Worm (Caenorhabditis elegans) whole organism, mixed stage, embryonic: Measurements from ENCODE around the gene F53F1.6.

Source experiments
- blmp-1 ChIP-seq: fragments of 150-350 bp; optimal IDR thresholded peaks from 2 replicates; lab custom pipeline; 2014; ENCODE audit warnings: missing biosample characterization, missing genetic modification characterization
- ceh-39 ChIP-seq: fragments of 150-350 bp; optimal IDR thresholded peaks from 2 replicates; lab custom pipeline; 2014; ENCODE audit warnings: missing biosample characterization, missing genetic modification characterization
- ceh-43 ChIP-seq: fragments of 200-800 bp; sonication (Bioruptor generic); optimal IDR thresholded peaks from 2 replicates; lab custom pipeline; 2018; ENCODE audit warnings: mild to moderate bottlenecking, missing genetic modification characterization, moderate library complexity, missing compliant biosample characterization
- ces-1 ChIP-seq: fragments of 150-350 bp; optimal IDR thresholded peaks from 2 replicates; lab custom pipeline; 2014; ENCODE audit warnings: missing biosample characterization, missing genetic modification reagents, missing genetic modification characterization
- cnd-1 ChIP-seq: fragments of 200-800 bp; sonication (Bioruptor generic); optimal IDR thresholded peaks from 2 replicates; lab custom pipeline; 2018; ENCODE audit warnings: mild to moderate bottlenecking, missing genetic modification characterization, missing compliant biosample characterization
- drap-1 ChIP-seq: fragments of 200-800 bp; sonication (Bioruptor generic); optimal IDR thresholded peaks from 3 replicates; lab custom pipeline; 2018; ENCODE audit warnings: mild to moderate bottlenecking, missing genetic modification characterization, missing compliant biosample characterization
- elt-1 ChIP-seq: sonication (generic microtip); optimal IDR thresholded peaks from 2 replicates; lab custom pipeline; 2017; ENCODE audit warnings: missing genetic modification characterization, mild to moderate bottlenecking, missing compliant biosample characterization, antibody characterized with exemption, moderate library complexity, borderline replicate concordance; ENCODE audit not compliant: insufficient read depth
- flh-1 ChIP-seq: fragments of 200-800 bp; sonication (Bioruptor generic); optimal IDR thresholded peaks from 2 replicates; lab custom pipeline; 2018; ENCODE audit warnings: mild to moderate bottlenecking, missing genetic modification characterization, moderate library complexity, missing compliant biosample characterization
- lin-32 ChIP-seq: fragments of 200-800 bp; sonication (Bioruptor generic); optimal IDR thresholded peaks from 2 replicates; lab custom pipeline; 2018; ENCODE audit warnings: mild to moderate bottlenecking, missing genetic modification characterization, missing compliant biosample characterization
- lsy-2 ChIP-seq: fragments of 150-350 bp; optimal IDR thresholded peaks from 2 replicates; lab custom pipeline; 2014; ENCODE audit warnings: missing biosample characterization, missing genetic modification characterization
- mab-5 ChIP-seq: fragments of 150-350 bp; optimal IDR thresholded peaks from 2 replicates; lab custom pipeline; 2014; ENCODE audit warnings: missing biosample characterization, missing genetic modification characterization
- mep-1 ChIP-seq: fragments of 150-350 bp; optimal IDR thresholded peaks from 2 replicates; lab custom pipeline; 2017; ENCODE audit warnings: missing biosample characterization, missing genetic modification reagents, missing genetic modification characterization, inconsistent platforms
- mls-2 ChIP-seq: sonication (generic microtip); optimal IDR thresholded peaks from 2 replicates; lab custom pipeline; 2016; ENCODE audit warnings: mild to moderate bottlenecking, missing genetic modification characterization, moderate library complexity, missing compliant biosample characterization
- nhr-12 ChIP-seq: fragments of 150-350 bp; optimal IDR thresholded peaks from 2 replicates; lab custom pipeline; 2014; ENCODE audit warnings: missing biosample characterization, missing genetic modification characterization
- nhr-2 ChIP-seq: fragments of 150-350 bp; optimal IDR thresholded peaks from 2 replicates; lab custom pipeline; 2014; ENCODE audit warnings: missing biosample characterization, missing genetic modification characterization
- nhr-237 ChIP-seq: fragments of 150-350 bp; optimal IDR thresholded peaks from 2 replicates; lab custom pipeline; 2014; ENCODE audit warnings: missing biosample characterization, missing genetic modification characterization
- nhr-28 ChIP-seq: fragments of 150-350 bp; optimal IDR thresholded peaks from 2 replicates; lab custom pipeline; 2014; ENCODE audit warnings: missing biosample characterization, missing genetic modification characterization
- nhr-76 ChIP-seq: sonication (generic microtip); optimal IDR thresholded peaks from 2 replicates; lab custom pipeline; 2017; ENCODE audit warnings: missing biosample characterization, missing genetic modification characterization
- pha-4 ChIP-seq: fragments of 150-350 bp; optimal IDR thresholded peaks from 2 replicates; lab custom pipeline; 2018; ENCODE audit warnings: missing biosample characterization, missing genetic modification reagents, missing genetic modification characterization
- sem-2 ChIP-seq: fragments of 200-800 bp; sonication (Bioruptor generic); optimal IDR thresholded peaks from 2 replicates; lab custom pipeline; 2018; ENCODE audit warnings: mild to moderate bottlenecking, missing genetic modification characterization, missing compliant biosample characterization
- sptf-1 ChIP-seq: sonication (generic microtip); optimal IDR thresholded peaks from 2 replicates; lab custom pipeline; 2017; ENCODE audit warnings: mild to moderate bottlenecking, missing genetic modification characterization, moderate library complexity, missing compliant biosample characterization
- tbx-8 ChIP-seq: fragments of 200-800 bp; sonication (Bioruptor generic); optimal IDR thresholded peaks from 2 replicates; lab custom pipeline; 2018; ENCODE audit warnings: mild to moderate bottlenecking, missing genetic modification characterization, moderate library complexity, missing compliant biosample characterization
- unc-39 ChIP-seq: fragments of 150-350 bp; optimal IDR thresholded peaks from 2 replicates; lab custom pipeline; 2014; ENCODE audit warnings: missing biosample characterization, missing genetic modification characterization
- unc-62 ChIP-seq: fragments of 150-350 bp; optimal IDR thresholded peaks from 2 replicates; lab custom pipeline; 2014; ENCODE audit warnings: missing biosample characterization, missing genetic modification reagents, missing genetic modification characterization
- zip-8 ChIP-seq: fragments of 150-350 bp; optimal IDR thresholded peaks from 2 replicates; lab custom pipeline; 2014; ENCODE audit warnings: missing biosample characterization, missing genetic modification characterization

F53F1.6 gene

DNA sequence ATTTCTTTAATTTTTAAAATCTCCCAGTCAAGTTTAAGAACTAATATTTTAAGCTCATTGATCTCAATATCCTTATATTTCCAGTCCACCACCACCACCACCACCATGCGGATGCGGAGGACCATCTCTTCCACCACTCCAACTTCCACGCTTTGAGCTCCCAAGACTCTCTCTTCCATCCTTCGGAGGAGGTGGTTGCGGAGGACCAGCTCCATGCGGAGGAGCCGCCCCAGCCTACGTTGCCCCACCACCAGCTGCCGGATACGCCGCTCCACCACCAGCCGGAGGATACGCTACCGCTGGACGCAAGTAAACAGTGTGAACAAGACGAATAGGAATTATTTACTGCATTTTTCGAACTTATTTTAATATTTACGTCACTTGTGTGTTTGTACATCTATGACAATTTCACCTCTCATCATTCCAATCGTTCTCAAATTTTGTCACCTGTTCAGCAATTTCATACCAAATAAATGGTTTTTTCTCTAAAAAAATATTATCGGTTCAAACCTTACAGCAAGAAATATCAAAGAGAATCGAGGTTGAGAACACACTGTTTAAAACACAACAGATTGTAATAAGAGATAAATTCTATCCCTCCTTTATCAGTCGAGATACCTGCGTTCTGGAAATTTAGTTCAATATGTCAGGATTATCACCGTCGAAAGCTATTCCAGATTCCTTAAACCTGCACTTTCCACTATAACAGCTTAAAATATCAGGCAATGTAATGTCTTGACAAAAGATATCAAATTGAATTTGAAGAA is 6.0 kb downstream of the F53F1.6 start:
- TF ChIP-seq ceh-39 (tag; lab: Kevin White, UChicago) (no peak), tbx-8 (GFP tag; lab: Kevin White, UChicago) (no peak), cnd-1 (tag; lab: Kevin White, UChicago) (no peak), pha-4 (no peak)

DNA sequence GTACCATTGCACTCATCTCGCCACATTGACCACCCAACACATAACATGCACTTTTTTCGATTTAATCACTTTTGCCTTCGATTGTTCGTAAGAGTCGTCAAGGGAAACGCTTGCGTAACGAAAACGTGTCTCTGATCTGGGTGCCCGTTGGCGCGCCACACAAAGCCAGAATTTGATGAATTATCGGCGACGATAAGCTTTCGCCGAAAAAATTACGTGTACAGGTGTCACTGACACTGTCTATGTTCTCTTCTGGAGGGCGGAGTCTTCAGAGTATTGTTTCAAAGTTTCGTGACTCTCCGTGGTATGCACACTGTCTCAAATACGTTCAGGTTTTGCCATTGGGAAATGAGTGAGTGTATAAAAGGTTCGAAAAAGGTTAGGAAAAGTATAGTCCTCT is 6.7 kb downstream of the F53F1.6 start, which contains the start of gene F53F1.4:
TSS of gene F53F1.4 (plus strand) at position 390 of the 400 bp plus-strand sequence.
- TF ChIP-seq unc-62 (GFP tag; lab: Kevin White, UChicago) = no peak
- TF ChIP-seq, all 35 proteins: peak for 0

DNA sequence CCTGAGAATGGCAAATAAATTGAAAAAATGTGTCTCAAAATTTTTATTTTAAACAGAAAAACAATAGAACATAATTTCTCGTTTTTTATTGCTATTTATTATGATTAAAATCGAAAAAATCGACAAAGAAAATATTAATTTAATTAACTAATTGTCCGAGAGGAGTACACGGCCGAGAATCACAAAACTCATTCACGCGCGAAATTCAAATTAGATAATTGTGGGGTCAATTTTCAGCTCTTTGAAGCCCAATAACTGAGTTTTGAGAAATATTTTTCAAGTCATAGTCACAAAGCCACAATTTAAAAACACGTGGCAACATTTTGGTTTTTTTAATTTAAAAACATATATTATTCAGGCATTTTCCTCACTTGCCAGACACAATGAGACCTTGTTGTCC is 8.3 kb downstream of the F53F1.6 start:
- TF ChIP-seq tbx-8 (GFP tag; lab: Kevin White, UChicago) (no peak), sem-2 (no peak), cnd-1 (tag; lab: Kevin White, UChicago) (no peak), ces-1 (GFP tag; lab: Kevin White, UChicago) (peak; percentile 68)
- TF ChIP-seq, all 35 proteins: peak for 1

DNA sequence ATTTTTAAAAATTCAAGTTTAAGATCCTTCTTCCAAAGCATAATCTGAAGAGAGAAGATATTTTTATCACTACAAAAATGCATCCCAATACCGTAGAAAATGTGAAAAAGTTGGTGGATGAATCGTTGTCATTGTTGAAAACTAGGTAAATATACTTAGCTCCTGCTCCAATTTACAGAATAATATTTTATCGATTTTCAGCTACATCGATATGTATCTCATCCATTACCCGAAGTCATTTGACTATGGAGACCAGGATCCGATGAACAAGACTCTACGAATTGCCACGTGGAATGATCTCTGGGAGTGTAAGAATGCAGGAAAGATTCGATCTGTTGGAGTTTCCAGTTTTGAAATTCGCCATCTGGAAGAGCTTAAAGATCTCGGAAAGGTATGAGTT is 9.0 kb downstream of the F53F1.6 start:
- TF ChIP-seq nhr-76 = no peak
- TF ChIP-seq mep-1 (tag; lab: Kevin White, UChicago) = no peak
- TF ChIP-seq nhr-28 (tag; lab: Kevin White, UChicago) = no peak
- TF ChIP-seq nhr-12 (tag; lab: Kevin White, UChicago) = no peak
- TF ChIP-seq mls-2 (tag; lab: Kevin White, UChicago) = no peak
- no peak for TF ChIP-seq nhr-2
- no peak for TF ChIP-seq mab-5 (tag; lab: Kevin White, UChicago)
- TF ChIP-seq elt-1 = no peak
- no peak for TF ChIP-seq unc-39 (tag; lab: Kevin White, UChicago)
- no peak for TF ChIP-seq ceh-43
- TF ChIP-seq ceh-39 (tag; lab: Kevin White, UChicago) = no peak
- TF ChIP-seq zip-8 (tag; lab: Kevin White, UChicago) = no peak
- TF ChIP-seq sem-2 = no peak
- no peak for TF ChIP-seq lsy-2 (tag; lab: Kevin White, UChicago)
- no peak for TF ChIP-seq blmp-1 (tag; lab: Kevin White, UChicago)

DNA sequence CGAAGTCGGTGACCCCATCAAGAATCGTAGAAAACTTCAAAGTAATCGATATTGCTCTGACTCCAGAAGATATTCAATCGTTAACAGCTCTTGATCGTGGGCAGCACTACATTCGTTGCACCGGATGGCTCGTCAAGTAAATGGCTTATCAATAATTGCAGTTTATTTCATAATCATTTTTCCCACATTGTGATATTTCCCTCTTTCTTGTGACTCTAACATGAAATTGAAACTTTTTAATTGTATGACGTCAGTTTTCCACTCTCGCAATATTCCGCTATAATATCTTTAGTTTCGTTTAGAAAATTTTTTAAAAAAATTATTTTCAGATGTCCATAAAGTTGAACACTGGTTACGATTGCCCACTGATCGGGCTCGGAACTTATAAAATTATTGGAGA is 9.5 kb downstream of the F53F1.6 start, which contains the start of gene F53F1.3:
TSS of gene F53F1.3 (plus strand) at position 330 of the 400 bp plus-strand sequence.
- TF ChIP-seq drap-1 (no peak), unc-39 (tag; lab: Kevin White, UChicago) (no peak), lin-32 (no peak), sptf-1 (no peak), cnd-1 (tag; lab: Kevin White, UChicago) (no peak), flh-1 (GFP tag; lab: Kevin White, UChicago) (no peak), nhr-12 (tag; lab: Kevin White, UChicago) (no peak), nhr-237 (tag; lab: Kevin White, UChicago) (no peak), unc-62 (GFP tag; lab: Kevin White, UChicago) (no peak), lsy-2 (tag; lab: Kevin White, UChicago) (no peak)

DNA sequence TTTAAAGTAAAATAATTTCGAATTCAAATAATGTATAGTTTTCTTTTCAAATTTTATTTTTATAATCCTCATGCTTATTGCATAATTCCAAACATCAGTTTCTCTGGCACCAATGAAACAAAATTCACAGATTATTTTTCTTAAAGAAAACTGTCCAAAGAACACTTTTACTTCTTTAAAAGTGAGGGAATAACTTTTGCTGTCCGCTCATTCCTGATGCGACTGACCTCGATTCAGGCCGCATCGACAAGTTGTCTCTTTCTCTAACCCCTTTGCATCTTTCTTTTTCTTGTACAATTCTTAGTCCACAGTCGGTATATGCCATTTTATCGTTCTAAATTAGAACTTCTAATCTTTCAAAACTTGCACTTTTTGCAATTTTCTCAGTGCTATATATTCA is 10.9 kb downstream of the F53F1.6 start, which contains the start of gene F53F1.2:
TSS of gene F53F1.2 (plus strand) at position 306 of the 400 bp plus-strand sequence.
- no peak for TF ChIP-seq zip-8 (tag; lab: Kevin White, UChicago)
- no peak for TF ChIP-seq ceh-43

DNA sequence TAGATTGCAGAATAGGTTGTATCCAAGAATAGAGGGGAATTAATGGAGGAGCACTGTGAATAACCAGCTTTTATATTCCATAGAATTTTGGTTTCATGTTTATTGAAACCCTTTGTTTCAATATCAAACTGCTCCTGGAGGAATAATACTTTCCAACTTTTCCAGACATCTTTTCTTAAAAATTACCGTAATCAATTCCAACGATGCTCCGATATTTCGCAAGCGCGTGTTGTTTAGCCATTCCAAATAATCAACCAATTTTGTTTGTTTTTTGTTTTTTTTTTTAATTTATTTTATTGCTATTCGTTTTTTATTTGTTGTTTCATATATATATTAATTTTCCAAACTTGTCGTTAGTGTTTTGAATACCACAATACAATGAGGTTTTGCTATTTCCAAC is 11.4 kb downstream of the F53F1.6 start, which contains the start of gene cutl-1:
TSS of gene cutl-1 (minus strand) at position 83 of the 400 bp plus-strand sequence.
- TF ChIP-seq lsy-2 (tag; lab: Kevin White, UChicago) (peak; percentile 4), nhr-28 (tag; lab: Kevin White, UChicago) (no peak)
